Worm (Caenorhabditis elegans) whole organism, L1 larva: ENCODE data around the gene rps-1.
A peak's percentile ranks its signal among the peaks of the same experiment; 100 is the strongest.

ENCODE experiments used
- F16B12.6 ChIP-seq: fragments of 150-350 bp; optimal IDR thresholded peaks from 2 replicates; lab custom pipeline; 2014; ENCODE audit warnings: missing biosample characterization, missing genetic modification characterization
- ama-1 ChIP-seq: fragments of 150-350 bp; optimal IDR thresholded peaks from 2 replicates; lab custom pipeline; 2014
- fkh-10 ChIP-seq: sonication (generic microtip); optimal IDR thresholded peaks from 2 replicates; lab custom pipeline; 2017; ENCODE audit warnings: missing biosample characterization, missing genetic modification reagents, missing genetic modification characterization
- fkh-4 ChIP-seq: sonication (generic microtip); optimal IDR thresholded peaks from 2 replicates; lab custom pipeline; 2016; ENCODE audit warnings: missing compliant biosample characterization, missing genetic modification characterization, borderline replicate concordance
- lin-13 ChIP-seq: fragments of 150-350 bp; optimal IDR thresholded peaks from 2 replicates; lab custom pipeline; 2014; ENCODE audit warnings: missing biosample characterization, missing genetic modification reagents, missing genetic modification characterization
- mdl-1 ChIP-seq, 2 experiments: fragments of 150-350 bp; optimal IDR thresholded peaks; 2 replicates each; lab custom pipeline; 2014 to 2017; ENCODE audit warnings: missing biosample characterization in 2 of 2, missing genetic modification characterization in 2 of 2, inconsistent platforms in 1 of 2
- nhr-19 ChIP-seq: fragments of 200-800 bp; sonication (Bioruptor generic); conservative IDR thresholded peaks from 2 replicates; pipeline ENCODE4 v1.3.6; 2022; ENCODE audit warnings: missing genetic modification characterization, missing compliant biosample characterization
- nhr-28 ChIP-seq: fragments of 150-350 bp; optimal IDR thresholded peaks from 2 replicates; lab custom pipeline; 2014; ENCODE audit warnings: missing biosample characterization, missing genetic modification characterization
- skn-1 ChIP-seq: fragments of 150-350 bp; optimal IDR thresholded peaks from 2 replicates; lab custom pipeline; 2014; ENCODE audit warnings: missing biosample characterization, missing genetic modification characterization
- sox-4 ChIP-seq: sonication (generic microtip); optimal IDR thresholded peaks from 2 replicates; lab custom pipeline; 2016; ENCODE audit warnings: missing genetic modification characterization, missing compliant biosample characterization
- unc-62 ChIP-seq: fragments of 150-350 bp; optimal IDR thresholded peaks from 2 replicates; lab custom pipeline; 2014; ENCODE audit warnings: missing biosample characterization, missing genetic modification reagents, missing genetic modification characterization
- zag-1 ChIP-seq: fragments of 150-350 bp; optimal IDR thresholded peaks from 2 replicates; lab custom pipeline; 2014; ENCODE audit warnings: missing biosample characterization, missing genetic modification characterization
- ztf-11 ChIP-seq, 2 experiments: sonication (generic microtip); optimal IDR thresholded peaks; 2 replicates each; lab custom pipeline; 2016 to 2017; ENCODE audit warnings: missing genetic modification characterization in 2 of 2, missing biosample characterization in 1 of 2, missing compliant biosample characterization in 1 of 2

DNA sequence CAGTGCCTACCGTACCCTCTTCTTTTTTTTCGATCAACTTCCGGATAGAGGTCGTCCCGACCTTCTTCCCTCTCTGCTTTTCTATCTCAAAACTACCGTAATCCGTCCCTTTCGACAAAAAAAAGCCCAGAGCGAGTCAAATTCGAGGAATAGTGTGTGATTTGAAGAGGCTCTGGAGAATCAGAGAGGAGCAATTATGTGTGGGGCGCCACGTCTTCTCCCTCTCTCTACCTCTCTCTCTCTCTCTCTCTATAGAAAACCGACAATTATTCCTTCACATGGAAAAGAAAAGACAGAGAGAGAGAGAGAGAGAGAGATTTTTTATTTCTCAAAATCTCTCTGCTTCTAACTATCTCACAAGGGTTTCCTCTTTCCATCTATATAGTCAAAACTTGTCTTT lies 19.1 kb upstream of the rps-1 start:
- TF ChIP-seq skn-1 (tag; lab: Kevin White, UChicago), result no peak
- no peak for TF ChIP-seq zag-1 (tag; lab: Kevin White, UChicago)
- no peak for TF ChIP-seq nhr-28 (tag; lab: Kevin White, UChicago)
- TF ChIP-seq unc-62 (GFP tag; lab: Kevin White, UChicago), result no peak
- peak; percentile 23; the same call in 1 of the 2 replicates for TF ChIP-seq nhr-19 (GFP tag; lab: Robert Waterston, UW)
- no peak for TF ChIP-seq ama-1 (lab: Kevin White, UChicago)
- no peak for TF ChIP-seq mdl-1 (tag; optimal IDR thresholded peaks at IDR 0.05; lab: Kevin White, UChicago)
- TF ChIP-seq sox-4 (tag; lab: Kevin White, UChicago), result no peak
- no peak for TF ChIP-seq lin-13
- no peak for TF ChIP-seq ztf-11 (tag; optimal IDR thresholded peaks at IDR 0.05; lab: Kevin White, UChicago)
- TF ChIP-seq fkh-4, result no peak
- no peak for TF ChIP-seq fkh-10 (GFP tag; lab: Kevin White, UChicago)
- no peak for TF ChIP-seq F16B12.6 (tag; lab: Kevin White, UChicago)
